Worm (Caenorhabditis elegans) whole organism, L3 larva: ENCODE data around the gene E02H1.6.

ENCODE experiments used
- ZK546.5 ChIP-seq: sonication (generic microtip); optimal IDR thresholded peaks from 2 replicates; lab custom pipeline; 2017; ENCODE audit warnings: missing biosample characterization, missing genetic modification characterization
- ama-1 ChIP-seq: fragments of 150-350 bp; optimal IDR thresholded peaks from 2 replicates; lab custom pipeline; 2018
- ceh-16 ChIP-seq: sonication (generic microtip); optimal IDR thresholded peaks from 2 replicates; lab custom pipeline; 2017; ENCODE audit warnings: missing biosample characterization, missing genetic modification characterization
- ceh-82 ChIP-seq: fragments of 150-350 bp; optimal IDR thresholded peaks from 2 replicates; lab custom pipeline; 2014; ENCODE audit warnings: missing biosample characterization, missing genetic modification characterization
- ceh-9 ChIP-seq: sonication (generic microtip); optimal IDR thresholded peaks from 2 replicates; lab custom pipeline; 2018; ENCODE audit warnings: missing biosample characterization, missing genetic modification characterization
- daf-12 ChIP-seq: fragments of 150-350 bp; optimal IDR thresholded peaks from 2 replicates; lab custom pipeline; 2014; ENCODE audit warnings: missing biosample characterization, missing genetic modification reagents, missing genetic modification characterization
- egl-27 ChIP-seq: sonication (generic microtip); optimal IDR thresholded peaks from 4 replicates; lab custom pipeline; 2017; ENCODE audit warnings: missing biosample characterization, missing genetic modification reagents, missing genetic modification characterization
- elt-1 ChIP-seq: fragments of 150-350 bp; optimal IDR thresholded peaks from 2 replicates; lab custom pipeline; 2014; ENCODE audit warnings: missing biosample characterization, missing genetic modification characterization
- elt-2 ChIP-seq: sonication (generic microtip); optimal IDR thresholded peaks from 2 replicates; lab custom pipeline; 2016; ENCODE audit warnings: missing genetic modification reagents, mild to moderate bottlenecking, missing genetic modification characterization, missing compliant biosample characterization
- eor-1 ChIP-seq, 2 experiments: fragments of 150-350 bp; optimal IDR thresholded peaks; 2 replicates each; lab custom pipeline; 2014 to 2018; ENCODE audit warnings: missing biosample characterization in 2 of 2, missing genetic modification characterization in 2 of 2
- fkh-10 ChIP-seq: sonication (generic microtip); optimal IDR thresholded peaks from 2 replicates; lab custom pipeline; 2017; ENCODE audit warnings: missing biosample characterization, missing genetic modification reagents, missing genetic modification characterization
- fkh-2 ChIP-seq: fragments of 150-350 bp; optimal IDR thresholded peaks from 2 replicates; lab custom pipeline; 2014; ENCODE audit warnings: missing biosample characterization, missing genetic modification reagents, missing genetic modification characterization
- fos-1 ChIP-seq: fragments of 150-350 bp; optimal IDR thresholded peaks from 2 replicates; lab custom pipeline; 2014; ENCODE audit warnings: missing biosample characterization, missing genetic modification characterization
- lin-15B ChIP-seq: fragments of 150-350 bp; optimal IDR thresholded peaks from 2 replicates; lab custom pipeline; 2014; ENCODE audit warnings: missing biosample characterization, missing genetic modification characterization
- lin-39 ChIP-seq: fragments of 150-350 bp; optimal IDR thresholded peaks from 2 replicates; lab custom pipeline; 2018; ENCODE audit warnings: missing biosample characterization, missing genetic modification reagents, missing genetic modification characterization
- lsy-12 ChIP-seq: sonication (generic microtip); optimal IDR thresholded peaks from 2 replicates; lab custom pipeline; 2016; ENCODE audit warnings: mild to moderate bottlenecking, missing genetic modification characterization, missing compliant biosample characterization
- mdl-1 ChIP-seq: fragments of 150-350 bp; optimal IDR thresholded peaks from 2 replicates; lab custom pipeline; 2014; ENCODE audit warnings: missing biosample characterization, missing genetic modification characterization
- nfya-1 ChIP-seq: sonication (generic microtip); optimal IDR thresholded peaks from 2 replicates; lab custom pipeline; 2017; ENCODE audit warnings: missing genetic modification characterization, mild to moderate bottlenecking, missing compliant biosample characterization, antibody characterized with exemption, moderate library complexity; ENCODE audit not compliant: insufficient read depth
- nhr-23 ChIP-seq: fragments of 150-350 bp; optimal IDR thresholded peaks from 2 replicates; lab custom pipeline; 2014; ENCODE audit warnings: missing biosample characterization, missing genetic modification reagents, missing genetic modification characterization
- nhr-237 ChIP-seq: fragments of 150-350 bp; optimal IDR thresholded peaks from 2 replicates; lab custom pipeline; 2014; ENCODE audit warnings: missing biosample characterization, missing genetic modification characterization
- nhr-25 ChIP-seq: sonication (generic microtip); optimal IDR thresholded peaks from 2 replicates; lab custom pipeline; 2017; ENCODE audit warnings: missing biosample characterization, missing genetic modification characterization
- nhr-28 ChIP-seq: fragments of 150-350 bp; optimal IDR thresholded peaks from 2 replicates; lab custom pipeline; 2014; ENCODE audit warnings: missing biosample characterization, missing genetic modification characterization
- pha-4 ChIP-seq: fragments of 150-350 bp; optimal IDR thresholded peaks from 2 replicates; lab custom pipeline; 2014; ENCODE audit warnings: missing biosample characterization, missing genetic modification reagents, missing genetic modification characterization
- pqm-1 ChIP-seq: fragments of 150-350 bp; optimal IDR thresholded peaks from 2 replicates; lab custom pipeline; 2017; ENCODE audit warnings: missing biosample characterization, missing genetic modification characterization, inconsistent platforms
- skn-1 ChIP-seq: fragments of 150-350 bp; optimal IDR thresholded peaks from 2 replicates; lab custom pipeline; 2014; ENCODE audit warnings: missing biosample characterization, missing genetic modification characterization
- ztf-4 ChIP-seq: fragments of 150-350 bp; optimal IDR thresholded peaks from 2 replicates; lab custom pipeline; 2014; ENCODE audit warnings: missing biosample characterization, missing genetic modification characterization

The E02H1.6 gene

ce11 chrII:9604063-9604462, 7.6 kb downstream of the E02H1.6 start:
- TF ChIP-seq ama-1 (lab: Kevin White, UChicago): peak; percentile 35
- peak; percentile 68 for TF ChIP-seq elt-2 (tag; lab: Kevin White, UChicago)
- peak; percentile 3 for TF ChIP-seq nfya-1 (tag; lab: Kevin White, UChicago)
- peak; percentile 87 for TF ChIP-seq pqm-1
- peak; percentile 18 for TF ChIP-seq pha-4
- no peak for TF ChIP-seq lsy-12 (tag; lab: Kevin White, UChicago)
- TF ChIP-seq mdl-1 (tag; lab: Kevin White, UChicago): no peak
- TF ChIP-seq lin-39: peak; percentile 34

- peak; percentile 3 for TF ChIP-seq pha-4
- TF ChIP-seq egl-27 (tag; lab: Kevin White, UChicago): no peak
- TF ChIP-seq skn-1 (tag; lab: Kevin White, UChicago): peak; percentile 18
- TF ChIP-seq ztf-4 (tag; lab: Kevin White, UChicago): no peak
- TF ChIP-seq pqm-1: peak; percentile 53
- peak; percentile 24 for TF ChIP-seq elt-2 (tag; lab: Kevin White, UChicago)
- no peak for TF ChIP-seq ama-1 (lab: Kevin White, UChicago)
Observed at ce11 chrII:9604685-9605084, 8.2 kb downstream of the E02H1.6 start.

ce11 chrII:9605336-9605735, 8.8 kb downstream of the E02H1.6 start, which contains the start of gene nhr-19:
nhr-19 (minus strand) TSS chrII:9605526.
- TF ChIP-seq fos-1 (no peak), mdl-1 (tag; lab: Kevin White, UChicago) (peak; percentile 17), nhr-23 (tag; lab: Kevin White, UChicago) (no peak), pha-4 (peak; percentile 85)

- TF ChIP-seq ceh-9 (tag; lab: Kevin White, UChicago): no peak
- no peak for TF ChIP-seq nfya-1 (tag; lab: Kevin White, UChicago)
- TF ChIP-seq nhr-237 (tag; lab: Kevin White, UChicago): no peak
- no peak for TF ChIP-seq fkh-10 (GFP tag; lab: Kevin White, UChicago)
- no peak for TF ChIP-seq ceh-16 (tag; lab: Kevin White, UChicago)
- peak; percentile 30 for TF ChIP-seq nhr-23 (tag; lab: Kevin White, UChicago)
- no peak for TF ChIP-seq eor-1 (tag; optimal IDR thresholded peaks at IDR 0.05; lab: Kevin White, UChicago)
- TF ChIP-seq daf-12 (tag; lab: Kevin White, UChicago): no peak
- TF ChIP-seq elt-1 (tag; lab: Kevin White, UChicago): peak; percentile 93
- TF ChIP-seq ceh-82 (tag; lab: Kevin White, UChicago): no peak
- TF ChIP-seq, all 47 proteins: peak for 2
Observed at ce11 chrII:9605954-9606353, 9.5 kb downstream of the E02H1.6 start.

DNA sequence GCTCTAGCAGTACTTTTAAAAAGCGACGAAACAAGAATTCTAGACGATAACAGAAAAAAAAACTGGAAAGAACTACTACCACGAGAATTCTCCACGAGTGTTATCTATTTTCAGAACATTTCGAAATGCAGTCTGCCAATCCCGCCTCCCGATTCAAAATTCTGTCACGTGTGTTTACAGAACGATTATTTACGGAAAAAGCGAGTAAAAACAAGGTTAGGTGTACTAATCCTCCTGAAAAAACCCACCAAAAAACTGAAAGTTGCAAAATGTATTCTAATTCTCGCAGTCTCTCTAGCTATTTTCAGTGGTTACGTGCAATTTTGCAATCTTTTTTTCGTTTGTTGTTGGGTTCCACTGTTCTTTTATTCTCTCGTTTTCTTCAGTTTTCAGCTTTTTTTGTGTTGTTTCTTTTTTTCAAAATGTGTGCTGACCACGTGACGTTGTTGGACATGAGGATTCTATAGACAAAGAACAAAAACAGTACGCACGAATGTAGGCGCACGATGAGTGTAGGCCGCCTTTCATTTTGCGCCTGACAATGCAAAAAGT, 10.1 kb downstream of the E02H1.6 start:
- TF ChIP-seq ama-1 (lab: Kevin White, UChicago) (peak; percentile 17), elt-2 (tag; lab: Kevin White, UChicago) (peak; percentile 20), lin-15B (tag; lab: Kevin White, UChicago) (no peak), pha-4 (peak; percentile 13)

- peak; percentile 6 for TF ChIP-seq pha-4
- TF ChIP-seq pqm-1: peak; percentile 44
- TF ChIP-seq elt-2 (tag; lab: Kevin White, UChicago): peak; percentile 53
- no peak for TF ChIP-seq skn-1 (tag; lab: Kevin White, UChicago)
- TF ChIP-seq, all 47 proteins: peak for 3
Observed at ce11 chrII:9607137-9607536, 10.6 kb downstream of the E02H1.6 start.

ce11 chrII:9609296-9609695, 12.8 kb downstream of the E02H1.6 start, which contains the start of gene pap-2:
pap-2 (minus strand) TSS chrII:9609396.
- TF ChIP-seq ceh-9 (tag; lab: Kevin White, UChicago) (no peak), nfya-1 (tag; lab: Kevin White, UChicago) (no peak)

DNA sequence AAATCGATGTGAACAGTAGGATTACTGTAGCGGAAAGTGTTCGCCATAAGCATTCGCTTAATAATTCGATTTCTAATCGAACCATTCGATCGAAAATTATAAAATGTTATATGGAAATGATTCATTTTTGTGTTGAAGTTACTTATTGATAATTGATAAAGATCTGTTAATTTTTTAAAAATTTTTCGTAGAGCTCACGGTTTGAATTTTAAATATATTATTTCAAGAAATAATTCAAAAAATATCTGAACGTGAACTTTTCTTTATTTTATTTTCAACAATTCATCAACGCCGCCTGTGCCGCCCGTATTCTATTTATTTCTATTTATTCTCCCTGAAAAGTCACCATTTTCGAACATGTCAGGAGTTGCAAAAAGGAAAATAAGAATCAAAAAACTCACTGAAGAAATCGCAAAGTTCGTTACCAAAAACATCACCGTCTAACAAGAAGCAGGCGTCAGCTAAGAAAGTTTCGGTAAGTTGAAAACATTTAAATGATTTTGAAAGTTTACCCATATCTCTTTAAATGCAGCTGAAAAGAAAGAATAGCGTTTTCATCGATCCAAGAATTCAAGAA, 14.9 kb downstream of the E02H1.6 start, which contains the start of the genes T15H9.5 and T15H9.4:
TSS of gene T15H9.5 (minus strand) at position 101 of the 577 bp plus-strand sequence.
TSS of gene T15H9.4 (plus strand) at position 527 of the 577 bp plus-strand sequence.
- TF ChIP-seq nhr-28 (tag; lab: Kevin White, UChicago) (no peak), ZK546.5 (tag; lab: Kevin White, UChicago) (no peak), elt-1 (tag; lab: Kevin White, UChicago) (no peak), fkh-2 (tag; lab: Kevin White, UChicago) (no peak), nhr-25 (tag; lab: Kevin White, UChicago) (no peak), lin-15B (tag; lab: Kevin White, UChicago) (no peak)
